Fruit fly (Drosophila melanogaster): ENCODE measurements around the gene CG14020.

- TF ChIP-seq Hr96 (GFP tag; optimal IDR thresholded peaks at IDR 0.05) (no peak), CG7045 (GFP tag; optimal IDR thresholded peaks at IDR 0.05) (no peak), cnc (optimal IDR thresholded peaks at IDR 0.05) (no peak), toe (GFP tag; optimal IDR thresholded peaks at IDR 0.05) (no peak), kay (GFP tag; ENCODE audit: borderline replicate concordance) (no peak), ovo (GFP tag; optimal IDR thresholded peaks at IDR 0.05) (no peak), Clk (GFP tag; optimal IDR thresholded peaks at IDR 0.05) (no peak), CG11617 (GFP tag; optimal IDR thresholded peaks at IDR 0.05) (no peak), CG12768 (GFP tag; optimal IDR thresholded peaks at IDR 0.05) (no peak), tj (GFP tag; optimal IDR thresholded peaks at IDR 0.05) (no peak), CG14711 (tag; optimal IDR thresholded peaks at IDR 0.05) (no peak), CG33017 (tag; optimal IDR thresholded peaks at IDR 0.05) (no peak), cic (GFP tag; optimal IDR thresholded peaks at IDR 0.05) (no peak), Crg-1 (GFP tag; optimal IDR thresholded peaks at IDR 0.05) (no peak)
These were observed 28.4 kb upstream of the CG14020 start for dm6 chr2L:5489084-5489617.

Measured in whole organism, adult.